Fruit fly (Drosophila melanogaster) whole organism, wandering third instar larva: Measurements from ENCODE around the gene BCL7-like.

Source experiments
- CG9705 ChIP-seq: fragments of 200-800 bp; sonication (Bioruptor generic); optimal IDR thresholded peaks from 2 replicates; lab custom pipeline; 2018; ENCODE audit warnings: missing biosample characterization, mild to moderate bottlenecking, missing genetic modification characterization
- CrebA ChIP-seq: fragments of 200-800 bp; sonication (Bioruptor generic); optimal IDR thresholded peaks from 2 replicates; lab custom pipeline; 2016; ENCODE audit warnings: missing biosample characterization, mild to moderate bottlenecking, missing genetic modification characterization, borderline replicate concordance
- Hr78 ChIP-seq: fragments of >200 bp; optimal IDR thresholded peaks from 2 replicates; lab custom pipeline; 2017; ENCODE audit warnings: missing biosample characterization, missing genetic modification characterization
- Jra ChIP-seq: sonication (Bioruptor generic); optimal IDR thresholded peaks from 2 replicates; lab custom pipeline; 2016; ENCODE audit warnings: missing biosample characterization, missing genetic modification characterization
- N ChIP-seq: fragments of >200 bp; optimal IDR thresholded peaks from 2 replicates; lab custom pipeline; 2018; ENCODE audit warnings: missing biosample characterization, missing external identifiers, missing genetic modification characterization
- OdsH ChIP-seq: fragments of 200-800 bp; sonication (Bioruptor generic); optimal IDR thresholded peaks from 2 replicates; lab custom pipeline; 2016; ENCODE audit warnings: missing biosample characterization, mild to moderate bottlenecking, missing genetic modification characterization
- brk ChIP-seq: fragments of 200-800 bp; sonication (Bioruptor generic); optimal IDR thresholded peaks from 2 replicates; lab custom pipeline; 2016; ENCODE audit warnings: missing biosample characterization, mild to moderate bottlenecking, missing genetic modification characterization
- ey ChIP-seq: fragments of 200-800 bp; sonication (Bioruptor generic); optimal IDR thresholded peaks from 2 replicates; lab custom pipeline; 2016; ENCODE audit warnings: missing biosample characterization, missing genetic modification characterization
- lola ChIP-seq: fragments of >200 bp; optimal IDR thresholded peaks from 2 replicates; lab custom pipeline; 2017; ENCODE audit warnings: missing biosample characterization, missing genetic modification characterization
- sv ChIP-seq: fragments of 200-800 bp; sonication (Bioruptor generic); optimal IDR thresholded peaks from 3 replicates; lab custom pipeline; 2016; ENCODE audit warnings: missing biosample characterization, missing genetic modification characterization

DNA sequence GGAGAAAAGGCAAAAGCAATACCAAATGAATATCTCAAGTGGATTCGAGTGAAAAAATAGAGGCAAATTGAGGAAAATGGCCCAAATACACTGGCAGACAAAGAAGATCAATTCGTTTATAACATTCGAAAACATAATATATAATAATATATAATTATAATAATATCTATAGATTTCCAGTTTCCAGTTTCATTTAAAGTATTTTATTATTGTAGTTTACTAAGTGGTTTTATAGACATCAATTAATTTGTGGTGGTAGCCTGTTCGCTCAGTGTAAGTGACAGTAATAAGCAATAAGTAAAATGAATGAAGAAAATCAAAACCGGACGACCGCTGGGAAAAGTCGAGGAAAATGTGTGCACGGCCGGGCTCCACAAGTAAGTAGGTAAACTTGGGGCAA is 6.1 kb upstream of the BCL7-like start:
- TF ChIP-seq lola, result no peak
- no peak for TF ChIP-seq ey
- TF ChIP-seq sv (GFP tag; lab: Kevin White, UChicago), result no peak
- no peak for TF ChIP-seq Hr78 (GFP tag; lab: Kevin White, UChicago)
- no peak for TF ChIP-seq CG9705 (GFP tag; lab: Kevin White, UChicago)
- no peak for TF ChIP-seq brk (GFP tag; lab: Kevin White, UChicago)
- TF ChIP-seq CrebA (GFP tag; lab: Kevin White, UChicago), result no peak
- no peak for TF ChIP-seq OdsH
- TF ChIP-seq Jra, result no peak
- TF ChIP-seq N (GFP tag; lab: Kevin White, UChicago), result no peak
